Worm (Caenorhabditis elegans): ENCODE measurements around the gene C41H7.2.

C41H7.2 gene

DNA sequence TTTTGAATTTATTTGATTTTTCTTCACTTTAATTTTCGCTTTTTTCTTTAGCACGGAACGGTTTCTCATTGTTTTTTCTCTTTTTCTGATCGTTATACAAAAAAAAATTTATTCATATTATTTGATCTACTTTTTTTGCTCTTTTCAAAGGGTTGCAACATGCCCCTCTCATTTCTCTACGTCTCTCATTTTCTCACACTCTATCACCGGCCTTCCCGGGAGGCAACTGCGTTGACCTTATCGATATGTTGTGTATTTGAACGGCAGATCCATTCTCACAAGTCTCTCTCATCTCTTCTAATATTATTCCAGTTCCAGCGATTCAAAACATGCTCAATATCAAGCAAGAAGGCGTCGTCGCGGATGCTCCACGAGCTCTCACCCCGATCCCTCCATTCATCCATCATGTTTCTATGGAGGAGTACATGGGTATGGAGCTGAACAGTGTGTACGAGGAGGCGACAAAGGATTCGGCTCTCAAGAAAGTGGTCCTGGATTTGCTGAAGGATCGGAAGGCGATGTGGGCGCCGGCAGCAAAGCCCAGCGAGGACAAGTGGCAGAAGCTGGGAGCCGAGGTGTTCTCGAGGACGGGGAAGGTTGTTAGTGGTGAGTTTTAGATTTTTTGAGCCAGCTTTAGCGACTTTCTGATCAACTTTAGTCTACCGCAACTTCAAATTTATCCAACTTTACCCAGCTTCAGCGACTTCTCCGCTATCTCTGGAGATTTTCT lies 13.9 kb upstream of the C41H7.2 start, which contains the start of gene lido-9:
Gene lido-9 (plus strand): TSS at position 234 of the 730 bp plus-strand sequence.
- TF ChIP-seq set-16 (GFP tag; IDR thresholded peaks at IDR 0.05): peak; percentile 67
- 0 out of 2 replicates have a peak, but pooled peaks have one; percentile 4 for TF ChIP-seq dmd-8 (GFP tag; IDR thresholded peaks at IDR 0.05)
- TF ChIP-seq nhr-102 (tag; optimal IDR thresholded peaks at IDR 0.05): no peak
- TF ChIP-seq tag-97 (GFP tag; IDR thresholded peaks at IDR 0.05): no peak
- peak; percentile 38 for TF ChIP-seq duxl-1 (tag; optimal IDR thresholded peaks at IDR 0.05; ENCODE audit: poor library complexity)

DNA sequence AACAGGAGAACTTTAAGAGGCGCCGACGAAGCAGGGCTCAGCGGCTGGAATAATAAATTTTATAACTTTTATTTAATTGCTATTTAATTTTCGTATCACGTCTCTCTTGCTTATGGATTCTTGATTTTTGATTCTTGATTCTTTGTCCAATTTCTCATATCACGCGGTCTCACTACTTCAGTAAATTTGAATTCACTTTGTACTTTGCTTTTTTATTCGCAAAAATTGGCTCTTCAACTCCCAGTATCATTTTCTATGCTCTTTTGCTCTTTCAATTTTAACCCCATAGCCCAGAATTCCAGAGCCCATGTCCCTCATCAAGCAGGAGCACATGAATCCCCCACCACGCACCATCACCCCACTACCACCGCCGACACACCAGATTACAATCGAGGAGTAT lies 12.4 kb upstream of the C41H7.2 start, which contains the start of gene lido-10:
Gene lido-10 (plus strand): TSS at position 301 of the 400 bp plus-strand sequence.
- TF ChIP-seq nhr-42 (GFP tag; IDR thresholded peaks at IDR 0.05) (no peak), mdt-29 (GFP tag; IDR thresholded peaks at IDR 0.05) (no peak), ceh-82 (tag; optimal IDR thresholded peaks at IDR 0.05) (no peak), ceh-44 (GFP tag; IDR thresholded peaks at IDR 0.05) (no peak), lir-3 (tag; optimal IDR thresholded peaks at IDR 0.05) (no peak), mxl-3 (GFP tag; optimal IDR thresholded peaks at IDR 0.05) (no peak), T20F7.1 (GFP tag; optimal IDR thresholded peaks at IDR 0.05) (no peak), lin-39 (tag; optimal IDR thresholded peaks at IDR 0.05) (no peak), zag-1 (tag; optimal IDR thresholded peaks at IDR 0.05) (no peak), egl-43 (GFP tag; IDR thresholded peaks at IDR 0.05) (no peak), F26F4.8 (GFP tag; conservative IDR thresholded peaks at IDR 0.05) (no peak), mxl-2 (GFP tag; conservative IDR thresholded peaks at IDR 0.05) (no peak), daf-8 (GFP tag; IDR thresholded peaks at IDR 0.05) (no peak), nhr-10 (tag; optimal IDR thresholded peaks at IDR 0.05) (no peak)

DNA sequence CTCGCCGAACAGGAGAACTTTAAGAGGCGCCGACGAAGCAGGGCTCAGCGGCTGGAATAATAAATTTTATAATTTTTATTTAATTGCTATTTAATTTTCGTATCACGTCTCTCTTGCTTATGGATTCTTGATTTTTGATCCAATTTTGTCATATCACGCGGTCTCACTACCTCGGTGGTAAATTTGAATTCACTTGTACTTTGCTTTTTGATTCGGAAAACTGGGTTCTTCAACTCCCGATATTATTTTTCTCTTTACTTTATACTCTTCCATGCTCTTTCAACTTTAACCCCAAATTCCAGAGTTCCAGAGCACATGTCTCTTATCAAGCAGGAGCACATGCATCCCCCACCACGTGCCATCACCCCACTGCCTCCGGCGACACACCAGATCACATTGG lies 10.9 kb upstream of the C41H7.2 start, which contains the start of gene lido-11:
Gene lido-11 (plus strand): TSS at position 301 of the 400 bp plus-strand sequence.
- TF ChIP-seq duxl-1 (tag; optimal IDR thresholded peaks at IDR 0.05; ENCODE audit: poor library complexity): no peak
- TF ChIP-seq F37D6.2 (tag; optimal IDR thresholded peaks at IDR 0.05): no peak
- no peak for TF ChIP-seq snpc-4 (tag; optimal IDR thresholded peaks at IDR 0.05)
- TF ChIP-seq zfp-2 (tag; optimal IDR thresholded peaks at IDR 0.05): no peak
- TF ChIP-seq mdt-29 (GFP tag; IDR thresholded peaks at IDR 0.05): no peak
- TF ChIP-seq madf-5 (GFP tag; IDR thresholded peaks at IDR 0.05): no peak
- TF ChIP-seq nhr-76 (tag; optimal IDR thresholded peaks at IDR 0.05): no peak
- no peak for TF ChIP-seq dpl-1 (GFP tag; optimal IDR thresholded peaks at IDR 0.05)
- TF ChIP-seq nhr-48 (tag; optimal IDR thresholded peaks at IDR 0.05): no peak
- TF ChIP-seq lim-7 (GFP tag; IDR thresholded peaks at IDR 0.05): no peak
- no peak for TF ChIP-seq lin-15B (tag; optimal IDR thresholded peaks at IDR 0.05)
- TF ChIP-seq cey-2 (tag; optimal IDR thresholded peaks at IDR 0.05; ENCODE audit: borderline replicate concordance, insufficient read depth): no peak
- TF ChIP-seq nhr-10 (tag; optimal IDR thresholded peaks at IDR 0.05): no peak
- TF ChIP-seq egl-27 (tag; optimal IDR thresholded peaks at IDR 0.05): no peak
- no peak for TF ChIP-seq zag-1 (tag; optimal IDR thresholded peaks at IDR 0.05)
- TF ChIP-seq zip-2 (tag; optimal IDR thresholded peaks at IDR 0.05): no peak
- no peak for TF ChIP-seq tra-1 (GFP tag; IDR thresholded peaks at IDR 0.05)
- no peak for TF ChIP-seq pqm-1 (tag; optimal IDR thresholded peaks at IDR 0.05)
- no peak for TF ChIP-seq Y48G9A.11 (GFP tag; IDR thresholded peaks at IDR 0.05)
- no peak for TF ChIP-seq lir-3 (tag; optimal IDR thresholded peaks at IDR 0.05)

DNA sequence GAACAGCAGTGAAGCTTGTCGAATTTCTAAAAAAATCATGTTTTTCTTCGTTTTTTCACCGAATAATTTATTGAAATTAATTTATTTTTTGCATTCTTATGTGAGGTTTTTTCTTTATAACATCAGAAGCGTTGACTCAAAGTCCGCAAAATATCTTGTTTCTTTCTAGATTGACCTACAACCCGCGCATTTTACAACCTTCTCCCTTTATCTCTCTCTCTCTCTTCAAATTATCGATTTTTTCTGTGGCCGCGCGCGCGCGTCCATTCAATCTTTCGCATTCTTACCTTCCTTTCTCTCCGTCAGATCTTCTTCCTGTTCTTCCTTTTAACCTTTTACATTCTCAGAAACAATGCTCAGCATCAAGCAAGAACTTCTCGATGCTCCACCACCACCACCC lies 9.1 kb upstream of the C41H7.2 start, which contains the start of gene lido-12:
Gene lido-12 (plus strand): TSS at position 301 of the 400 bp plus-strand sequence.
- TF ChIP-seq dmd-8 (GFP tag; IDR thresholded peaks at IDR 0.05) (no peak), daf-8 (GFP tag; IDR thresholded peaks at IDR 0.05) (no peak), nhr-48 (tag; optimal IDR thresholded peaks at IDR 0.05) (no peak), lin-39 (tag; optimal IDR thresholded peaks at IDR 0.05) (no peak), lin-38 (GFP tag; IDR thresholded peaks at IDR 0.05) (no peak), lsy-2 (tag; optimal IDR thresholded peaks at IDR 0.05) (no peak), pqm-1 (tag; optimal IDR thresholded peaks at IDR 0.05) (no peak), lim-7 (GFP tag; IDR thresholded peaks at IDR 0.05) (no peak), ceh-82 (tag; optimal IDR thresholded peaks at IDR 0.05) (no peak), T26A8.4 (GFP tag; IDR thresholded peaks at IDR 0.05) (no peak), mxl-2 (GFP tag; conservative IDR thresholded peaks at IDR 0.05) (no peak), ztf-7 (tag; optimal IDR thresholded peaks at IDR 0.05) (no peak), mdl-1 (tag; optimal IDR thresholded peaks at IDR 0.05) (no peak)

All from whole organism, L4 larva.